Worm (Caenorhabditis elegans): ENCODE data around the gene fbxb-6.

The fbxb-6 gene

DNA sequence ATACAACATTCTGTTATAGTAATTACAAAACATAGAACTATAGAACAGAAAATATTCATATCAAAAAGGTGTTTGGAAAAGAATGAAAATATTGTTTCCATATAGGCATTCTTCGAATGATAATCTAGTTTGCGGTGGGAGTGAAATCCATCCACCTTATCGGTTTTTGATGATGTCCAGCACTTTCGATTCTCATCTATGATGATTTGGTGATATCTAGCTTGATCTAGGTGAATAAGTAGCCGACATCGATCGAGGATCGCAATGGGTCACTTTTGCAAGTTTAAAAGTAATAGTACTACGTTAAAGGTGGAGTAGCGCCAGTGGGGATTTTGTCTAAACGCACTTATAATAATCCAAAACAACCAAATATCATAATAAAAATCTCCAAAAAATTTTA lies 48.4 kb downstream of the fbxb-6 start, which contains the start of gene R52.6:
TSS of gene R52.6 (minus strand) at position 101 of the 400 bp plus-strand sequence.
- TF ChIP-seq unc-62 (GFP tag; optimal IDR thresholded peaks at IDR 0.05): no peak
- no peak for TF ChIP-seq hmg-11 (tag; optimal IDR thresholded peaks at IDR 0.05)
- no peak for TF ChIP-seq nhr-76 (tag; optimal IDR thresholded peaks at IDR 0.05)
- no peak for TF ChIP-seq nhr-67 (tag; optimal IDR thresholded peaks at IDR 0.05)
- TF ChIP-seq ama-1 (optimal IDR thresholded peaks at IDR 0.05): no peak

DNA sequence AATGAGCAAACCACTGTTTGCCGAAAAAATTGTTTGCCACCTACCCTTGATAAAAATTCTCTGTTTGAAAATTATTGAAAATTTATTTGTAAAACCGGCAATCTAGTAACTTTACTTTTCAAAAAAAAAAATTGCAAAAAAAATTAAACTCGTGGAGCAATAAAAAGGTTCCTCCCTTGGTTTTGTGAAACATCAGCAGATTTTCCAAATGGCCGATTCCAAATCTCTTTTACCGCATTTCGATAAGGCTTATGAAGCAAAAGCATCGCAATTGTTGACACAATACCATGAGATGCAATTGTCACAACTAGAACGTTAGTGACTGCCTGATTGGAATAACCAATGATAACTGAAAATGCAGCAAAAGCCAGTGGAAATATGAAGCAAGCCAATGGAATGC lies 49.9 kb downstream of the fbxb-6 start:
- TF ChIP-seq ztf-4 (tag; optimal IDR thresholded peaks at IDR 0.05): no peak
- TF ChIP-seq elt-1 (tag; optimal IDR thresholded peaks at IDR 0.05): no peak
- TF ChIP-seq jun-1 (tag; optimal IDR thresholded peaks at IDR 0.05): no peak
- TF ChIP-seq nhr-11 (tag; optimal IDR thresholded peaks at IDR 0.05): no peak
- no peak for TF ChIP-seq eor-1 (tag; optimal IDR thresholded peaks at IDR 0.05)
- no peak for TF ChIP-seq nhr-43 (tag; optimal IDR thresholded peaks at IDR 0.05; ENCODE audit: poor library complexity, severe bottlenecking)
- TF ChIP-seq skn-1 (tag; optimal IDR thresholded peaks at IDR 0.05): no peak
- no peak for TF ChIP-seq nhr-25 (tag; optimal IDR thresholded peaks at IDR 0.05)
- TF ChIP-seq mml-1 (tag; optimal IDR thresholded peaks at IDR 0.05): no peak
- TF ChIP-seq nhr-77 (tag; optimal IDR thresholded peaks at IDR 0.05): no peak
- TF ChIP-seq lin-15B (tag; optimal IDR thresholded peaks at IDR 0.05): no peak
- no peak for TF ChIP-seq nhr-28 (tag; optimal IDR thresholded peaks at IDR 0.05)
- TF ChIP-seq ceh-16 (tag; optimal IDR thresholded peaks at IDR 0.05): no peak
- no peak for TF ChIP-seq sea-2 (GFP tag; optimal IDR thresholded peaks at IDR 0.05)
